Worm (Caenorhabditis elegans) whole organism, young adult: Measurements from ENCODE around the gene C32D5.14.
A peak's percentile ranks its signal among the peaks of the same experiment; 100 is the strongest.

Experiments used
- B0336.3 ChIP-seq: fragments of 200-800 bp; sonication (Bioruptor generic); IDR thresholded peaks from 2 replicates; pipeline ENCODE4 v1.3.6; 2022; ENCODE audit warnings: missing genetic modification characterization, missing compliant biosample characterization
- D2030.7 ChIP-seq: fragments of 200-800 bp; sonication (Bioruptor generic); IDR thresholded peaks from 2 replicates; pipeline ENCODE4 v1.3.6; 2022; ENCODE audit warnings: missing genetic modification reagents, missing genetic modification characterization, missing compliant biosample characterization
- F23B12.7 ChIP-seq: sonication (generic microtip); optimal IDR thresholded peaks from 2 replicates; lab custom pipeline; 2017; ENCODE audit warnings: missing genetic modification characterization, mild to moderate bottlenecking, missing compliant biosample characterization, antibody characterized with exemption, moderate library complexity; ENCODE audit not compliant: insufficient read depth
- F33H1.4 ChIP-seq: fragments of 200-800 bp; sonication (Bioruptor generic); IDR thresholded peaks from 2 replicates; pipeline ENCODE4 v1.3.6; 2022; ENCODE audit warnings: missing genetic modification reagents, missing genetic modification characterization, missing compliant biosample characterization
- F55B11.4 ChIP-seq: sonication (generic microtip); optimal IDR thresholded peaks from 2 replicates; lab custom pipeline; 2016; ENCODE audit warnings: missing compliant biosample characterization, missing genetic modification characterization, borderline replicate concordance; ENCODE audit not compliant: insufficient read depth
- F57C9.4 ChIP-seq: sonication (generic microtip); optimal IDR thresholded peaks from 2 replicates; lab custom pipeline; 2017; ENCODE audit warnings: mild to moderate bottlenecking, missing genetic modification characterization, missing compliant biosample characterization
- K11D2.4 ChIP-seq: fragments of 200-800 bp; sonication (Bioruptor generic); IDR thresholded peaks from 2 replicates; pipeline ENCODE4 v1.3.6; 2022; ENCODE audit warnings: missing genetic modification reagents, missing genetic modification characterization, missing compliant biosample characterization
- T07F8.4 ChIP-seq: sonication (generic microtip); optimal IDR thresholded peaks from 2 replicates; lab custom pipeline; 2016; ENCODE audit warnings: mild to moderate bottlenecking, missing genetic modification characterization, moderate library complexity, missing compliant biosample characterization
- T26A5.8 ChIP-seq: sonication (generic microtip); optimal IDR thresholded peaks from 2 replicates; lab custom pipeline; 2016; ENCODE audit warnings: missing genetic modification characterization, missing compliant biosample characterization
- Y53F4B.3 ChIP-seq: fragments of 200-800 bp; sonication (Bioruptor generic); IDR thresholded peaks from 2 replicates; pipeline ENCODE4 v1.3.6; 2022; ENCODE audit warnings: missing genetic modification reagents, missing genetic modification characterization, missing compliant biosample characterization
- Y56A3A.18 ChIP-seq: fragments of 200-800 bp; sonication (Bioruptor generic); IDR thresholded peaks from 2 replicates; pipeline ENCODE4 v1.3.6; 2022; ENCODE audit warnings: missing genetic modification reagents, missing genetic modification characterization, missing compliant biosample characterization
- ama-1 ChIP-seq, 3 experiments: fragments of 150-350 bp in 1 of 3; sonication (generic microtip) in 2 of 3; optimal IDR thresholded peaks; 2 replicates each; lab custom pipeline; 2014 to 2018; ENCODE audit warnings: missing biosample characterization in 2 of 3, missing genetic modification characterization in 2 of 3, missing genetic modification reagents in 2 of 3
- attf-3 ChIP-seq: fragments of 200-800 bp; sonication (Bioruptor generic); conservative IDR thresholded peaks from 2 replicates; pipeline ENCODE4 v1.3.6; 2022; ENCODE audit warnings: missing genetic modification reagents, missing genetic modification characterization, missing compliant biosample characterization
- attf-5 ChIP-seq: fragments of 200-800 bp; sonication (Bioruptor generic); optimal IDR thresholded peaks from 2 replicates; lab custom pipeline; 2018; ENCODE audit warnings: mild to moderate bottlenecking, missing genetic modification characterization, missing compliant biosample characterization
- bed-1 ChIP-seq: fragments of 200-800 bp; sonication (Bioruptor generic); IDR thresholded peaks from 2 replicates; pipeline ENCODE4 v1.3.6; 2022; ENCODE audit warnings: missing genetic modification reagents, missing genetic modification characterization, missing compliant biosample characterization
- bed-2 ChIP-seq: fragments of 200-800 bp; sonication (Bioruptor generic); IDR thresholded peaks from 2 replicates; pipeline ENCODE4 v1.3.6; 2022; ENCODE audit warnings: missing genetic modification reagents, missing genetic modification characterization, missing compliant biosample characterization
- ccch-3 ChIP-seq: fragments of 200-800 bp; sonication (Bioruptor generic); optimal IDR thresholded peaks from 2 replicates; lab custom pipeline; 2018; ENCODE audit warnings: mild to moderate bottlenecking, missing genetic modification characterization, missing compliant biosample characterization
- cebp-1 ChIP-seq, 2 experiments: fragments of 200-800 bp in 1 of 2; sonication (Bioruptor generic) in 1 of 2; sonication (generic microtip) in 1 of 2; IDR thresholded peaks in 1 of 2; optimal IDR thresholded peaks in 1 of 2; 2 replicates each; pipeline versions ENCODE4 v1.3.6 to Lab custom; 2017 to 2022; ENCODE audit warnings: missing compliant biosample characterization in 2 of 2, missing genetic modification characterization in 2 of 2, mild to moderate bottlenecking in 1 of 2, missing genetic modification reagents in 1 of 2, moderate library complexity in 1 of 2
- ceh-100 ChIP-seq: fragments of 200-800 bp; sonication (Bioruptor generic); IDR thresholded peaks from 2 replicates; pipeline ENCODE4 v1.3.6; 2022; ENCODE audit warnings: missing genetic modification reagents, missing genetic modification characterization, missing compliant biosample characterization
- ceh-27 ChIP-seq: fragments of 200-800 bp; sonication (Bioruptor generic); optimal IDR thresholded peaks from 2 replicates; lab custom pipeline; 2018; ENCODE audit warnings: mild to moderate bottlenecking, missing genetic modification characterization, moderate library complexity, missing compliant biosample characterization
- ceh-79 ChIP-seq: sonication (generic microtip); optimal IDR thresholded peaks from 2 replicates; lab custom pipeline; 2017; ENCODE audit warnings: mild to moderate bottlenecking, missing genetic modification characterization, missing compliant biosample characterization
- ceh-91 ChIP-seq: fragments of 200-800 bp; sonication (Bioruptor generic); IDR thresholded peaks from 2 replicates; pipeline ENCODE4 v1.3.6; 2022; ENCODE audit warnings: missing genetic modification reagents, missing genetic modification characterization, missing compliant biosample characterization
- efl-1 ChIP-seq: fragments of 150-350 bp; optimal IDR thresholded peaks from 2 replicates; lab custom pipeline; 2014; ENCODE audit warnings: missing biosample characterization, missing genetic modification reagents, missing genetic modification characterization
- egl-44 ChIP-seq: fragments of 200-800 bp; sonication (Bioruptor generic); IDR thresholded peaks from 2 replicates; pipeline ENCODE4 v1.3.6; 2022; ENCODE audit warnings: missing genetic modification reagents, missing genetic modification characterization, missing compliant biosample characterization
- ekl-4 ChIP-seq: fragments of 200-800 bp; sonication (Bioruptor generic); IDR thresholded peaks from 2 replicates; pipeline ENCODE4 v1.3.6; 2022; ENCODE audit warnings: missing genetic modification reagents, missing genetic modification characterization, missing compliant biosample characterization
- gei-17 ChIP-seq: fragments of 200-800 bp; sonication (Bioruptor generic); optimal IDR thresholded peaks from 2 replicates; lab custom pipeline; 2018; ENCODE audit warnings: mild to moderate bottlenecking, missing genetic modification characterization, missing compliant biosample characterization
- hmg-1.2 ChIP-seq: fragments of 200-800 bp; sonication (Bioruptor generic); IDR thresholded peaks from 2 replicates; pipeline ENCODE4 v1.3.6; 2022; ENCODE audit warnings: missing genetic modification reagents, missing genetic modification characterization, missing compliant biosample characterization
- lin-54 ChIP-seq: fragments of 200-800 bp; sonication (Bioruptor generic); optimal IDR thresholded peaks from 2 replicates; lab custom pipeline; 2018; ENCODE audit warnings: mild to moderate bottlenecking, missing genetic modification characterization, missing compliant biosample characterization
- lir-1 ChIP-seq: fragments of 200-800 bp; sonication (Bioruptor generic); conservative IDR thresholded peaks from 2 replicates; pipeline ENCODE4 v1.3.6; 2022; ENCODE audit warnings: missing genetic modification reagents, missing genetic modification characterization, missing compliant biosample characterization
- lsl-1 ChIP-seq: fragments of 200-800 bp; sonication (Bioruptor generic); optimal IDR thresholded peaks from 2 replicates; lab custom pipeline; 2018; ENCODE audit warnings: mild to moderate bottlenecking, missing genetic modification characterization, moderate library complexity, missing compliant biosample characterization
- madf-10 ChIP-seq: sonication (generic microtip); optimal IDR thresholded peaks from 2 replicates; lab custom pipeline; 2016; ENCODE audit warnings: mild to moderate bottlenecking, missing genetic modification characterization, missing compliant biosample characterization
- madf-6 ChIP-seq: fragments of 200-800 bp; sonication (Bioruptor generic); IDR thresholded peaks from 2 replicates; pipeline ENCODE4 v1.3.6; 2022; ENCODE audit warnings: missing genetic modification reagents, missing genetic modification characterization, missing compliant biosample characterization
- mcd-1 ChIP-seq: fragments of 200-800 bp; sonication (Bioruptor generic); IDR thresholded peaks from 2 replicates; pipeline ENCODE4 v1.3.6; 2022; ENCODE audit warnings: missing genetic modification reagents, missing genetic modification characterization, missing compliant biosample characterization
- mel-28 ChIP-seq: sonication (generic microtip); optimal IDR thresholded peaks from 2 replicates; lab custom pipeline; 2016; ENCODE audit warnings: borderline replicate concordance, mild to moderate bottlenecking, missing genetic modification characterization, missing compliant biosample characterization
- mes-4 ChIP-seq: sonication (generic microtip); optimal IDR thresholded peaks from 2 replicates; lab custom pipeline; 2016; ENCODE audit warnings: missing genotype, missing genetic modification characterization, missing compliant biosample characterization
- mxl-1 ChIP-seq: sonication (generic microtip); optimal IDR thresholded peaks from 2 replicates; lab custom pipeline; 2016; ENCODE audit warnings: missing genetic modification characterization, missing compliant biosample characterization
- nhr-80 ChIP-seq: sonication (generic microtip); optimal IDR thresholded peaks from 2 replicates; lab custom pipeline; 2016; ENCODE audit warnings: missing genetic modification characterization, missing compliant biosample characterization
- pbrm-1 ChIP-seq: fragments of 200-800 bp; sonication (Bioruptor generic); IDR thresholded peaks from 2 replicates; pipeline ENCODE4 v1.3.6; 2022; ENCODE audit warnings: missing genetic modification reagents, missing genetic modification characterization, missing compliant biosample characterization
- repo-1 ChIP-seq: sonication (generic microtip); optimal IDR thresholded peaks from 2 replicates; lab custom pipeline; 2017; ENCODE audit warnings: mild to moderate bottlenecking, missing genetic modification characterization, missing compliant biosample characterization
- sea-2 ChIP-seq: fragments of 200-800 bp; sonication (Bioruptor generic); IDR thresholded peaks from 2 replicates; pipeline ENCODE4 v1.3.6; 2022; ENCODE audit warnings: missing genetic modification characterization, missing compliant biosample characterization
- snpc-1.3 ChIP-seq: sonication (generic microtip); optimal IDR thresholded peaks from 2 replicates; lab custom pipeline; 2017; ENCODE audit warnings: missing genetic modification characterization, mild to moderate bottlenecking, missing compliant biosample characterization, antibody characterized with exemption, moderate library complexity, missing genotype, missing genetic modification reagents; ENCODE audit not compliant: insufficient read depth
- snpc-3.4 ChIP-seq: sonication (generic microtip); optimal IDR thresholded peaks from 2 replicates; lab custom pipeline; 2017; ENCODE audit warnings: missing genetic modification characterization, mild to moderate bottlenecking, missing compliant biosample characterization, antibody characterized with exemption, moderate library complexity, missing genotype, missing genetic modification reagents
- unc-62 ChIP-seq: fragments of 150-350 bp; optimal IDR thresholded peaks from 2 replicates; lab custom pipeline; 2014; ENCODE audit warnings: missing biosample characterization, missing genetic modification reagents, missing genetic modification characterization
- ztf-22 ChIP-seq: fragments of 200-800 bp; sonication (Bioruptor generic); optimal IDR thresholded peaks from 2 replicates; lab custom pipeline; 2018; ENCODE audit warnings: mild to moderate bottlenecking, missing genetic modification characterization, moderate library complexity, missing compliant biosample characterization
- ztf-25 ChIP-seq: fragments of 200-800 bp; sonication (Bioruptor generic); IDR thresholded peaks from 2 replicates; pipeline ENCODE4 v1.3.6; 2022; ENCODE audit warnings: missing genetic modification reagents, missing genetic modification characterization, missing compliant biosample characterization

The C32D5.14 gene

DNA sequence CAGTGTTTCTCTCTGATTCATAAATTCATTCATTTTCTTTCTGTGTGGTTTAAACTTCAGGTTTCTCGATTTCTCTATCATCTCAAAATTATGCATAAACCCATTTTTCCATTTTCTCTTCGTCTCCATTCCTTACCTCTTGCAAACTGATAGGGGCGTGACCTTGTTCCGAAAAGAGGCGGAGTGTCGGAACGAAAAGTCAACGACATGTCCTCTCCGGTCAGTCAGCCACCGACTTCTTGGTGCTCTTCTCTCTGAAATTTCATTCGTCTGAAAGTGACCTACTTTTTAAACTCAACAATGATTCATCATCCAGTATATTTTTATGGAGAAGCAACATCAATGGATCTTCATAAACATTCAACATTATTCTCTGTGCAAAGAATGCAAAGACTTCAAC, 45.6 kb downstream of the C32D5.14 start, which contains the start of gene F58F12.12:
Gene F58F12.12, plus strand, starts transcription at position 301 of the 400 bp plus-strand sequence.
- no peak for TF ChIP-seq unc-62
- no peak for TF ChIP-seq lir-1
- TF ChIP-seq cebp-1 (GFP tag; IDR thresholded peaks at IDR 0.05; lab: Robert Waterston, UW) = no peak
- no peak for TF ChIP-seq cebp-1 (tag; optimal IDR thresholded peaks at IDR 0.05; lab: Kevin White, UChicago)
- TF ChIP-seq bed-1 = no peak
- peak; percentile 14 for TF ChIP-seq nhr-80 (tag; lab: Kevin White, UChicago)

DNA sequence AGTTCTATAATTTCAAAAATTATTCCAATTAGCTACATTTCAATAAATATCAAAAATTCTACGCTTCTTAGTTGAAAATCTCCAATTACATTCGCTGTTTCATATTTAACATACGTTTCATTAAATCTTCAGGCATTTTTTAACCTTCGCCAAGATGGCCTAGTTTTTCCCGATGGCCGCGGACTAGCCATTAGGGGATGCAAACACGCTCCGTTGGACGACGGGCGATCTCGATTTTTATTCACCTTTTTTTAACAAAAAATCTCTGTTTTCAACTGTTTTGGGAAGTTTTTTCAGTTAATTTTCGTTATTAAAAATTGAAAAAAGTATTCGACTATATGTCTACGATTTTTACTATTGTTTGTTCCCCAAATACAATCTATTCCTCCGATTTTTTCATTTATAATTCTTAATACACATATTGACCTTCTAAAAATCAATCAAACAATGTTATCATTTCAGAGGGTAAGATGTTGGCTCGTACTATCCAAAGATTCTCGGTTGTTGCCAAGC, 48.0 kb downstream of the C32D5.14 start, which contains the start of gene F58F12.1:
Gene F58F12.1, plus strand, starts transcription at position 463 of the 513 bp plus-strand sequence.
- peak; percentile 63 for TF ChIP-seq attf-5 (GFP tag; lab: Kevin White, UChicago)
- TF ChIP-seq T26A5.8 (tag; lab: Kevin White, UChicago) = no peak
- peak; percentile 92 for TF ChIP-seq mcd-1 (GFP tag; lab: Robert Waterston, UW)
- TF ChIP-seq Y53F4B.3 (GFP tag; lab: Robert Waterston, UW) = no peak
- TF ChIP-seq K11D2.4 (GFP tag; lab: Robert Waterston, UW) = no peak
- TF ChIP-seq F23B12.7 (tag; lab: Kevin White, UChicago) = peak; percentile 93
- no peak for TF ChIP-seq ama-1 (optimal IDR thresholded peaks at IDR 0.05; lab: Kevin White, UChicago)
- TF ChIP-seq ama-1 (GFP tag; optimal IDR thresholded peaks at IDR 0.05; lab: Kevin White, UChicago) = no peak
- peak; percentile 38; the same call in 1 of the 2 replicates for TF ChIP-seq hmg-1.2 (GFP tag; lab: Robert Waterston, UW)
- no peak for TF ChIP-seq madf-10
- peak; percentile 15; the same call in 1 of the 2 replicates for TF ChIP-seq F33H1.4 (GFP tag; lab: Robert Waterston, UW)
- peak; percentile 21; the same call in 1 of the 2 replicates for TF ChIP-seq D2030.7 (GFP tag; lab: Robert Waterston, UW)
- TF ChIP-seq mel-28 = no peak
- no peak for TF ChIP-seq F57C9.4
- TF ChIP-seq efl-1 = peak; percentile 13
- peak; percentile 45 for TF ChIP-seq lin-54
- no peak for TF ChIP-seq attf-3 (GFP tag; lab: Robert Waterston, UW)
- TF ChIP-seq snpc-1.3 (tag; lab: Kevin White, UChicago) = no peak
- TF ChIP-seq ztf-25 (GFP tag; lab: Robert Waterston, UW) = no peak
- no peak for TF ChIP-seq ztf-22
- TF ChIP-seq gei-17 (GFP tag; lab: Kevin White, UChicago) = no peak
- TF ChIP-seq ceh-91 = peak; percentile 43
- TF ChIP-seq F55B11.4 (tag; lab: Kevin White, UChicago) = no peak
- no peak for TF ChIP-seq Y56A3A.18 (GFP tag; lab: Robert Waterston, UW)
- no peak for TF ChIP-seq B0336.3 (GFP tag; lab: Robert Waterston, UW)
- no peak for TF ChIP-seq sea-2
- TF ChIP-seq snpc-3.4 (tag; lab: Kevin White, UChicago) = peak; percentile 46
- no peak for TF ChIP-seq bed-2 (GFP tag; lab: Robert Waterston, UW)
- no peak for TF ChIP-seq ekl-4 (GFP tag; lab: Robert Waterston, UW)
- peak; percentile 53 for TF ChIP-seq lsl-1 (GFP tag; lab: Kevin White, UChicago)
- peak; percentile 46; the same call in 1 of the 2 replicates for TF ChIP-seq madf-6 (GFP tag; lab: Robert Waterston, UW)
- no peak for TF ChIP-seq mxl-1 (tag; lab: Kevin White, UChicago)
- TF ChIP-seq T07F8.4 (tag; lab: Kevin White, UChicago) = no peak
- TF ChIP-seq mes-4 = no peak
- TF ChIP-seq nhr-80 (tag; lab: Kevin White, UChicago) = peak; percentile 40
- TF ChIP-seq ccch-3 (GFP tag; lab: Kevin White, UChicago) = no peak
- TF ChIP-seq ceh-79 (tag; lab: Kevin White, UChicago) = no peak
- TF ChIP-seq repo-1 = no peak
- TF ChIP-seq egl-44 (GFP tag; lab: Robert Waterston, UW) = no peak
- peak; percentile 53 for TF ChIP-seq ceh-27 (GFP tag; lab: Kevin White, UChicago)
- TF ChIP-seq cebp-1 (GFP tag; IDR thresholded peaks at IDR 0.05; lab: Robert Waterston, UW) = no peak
- TF ChIP-seq cebp-1 (tag; optimal IDR thresholded peaks at IDR 0.05; lab: Kevin White, UChicago) = peak; percentile 10
- peak; percentile 33; the same call in 1 of the 2 replicates for TF ChIP-seq ceh-100 (GFP tag; lab: Robert Waterston, UW)
- no peak for TF ChIP-seq pbrm-1 (GFP tag; lab: Robert Waterston, UW)
